Worm (Caenorhabditis elegans) whole organism, mixed stage, embryonic: ENCODE measurements around the gene ZK1010.10.

Experiments
- blmp-1 ChIP-seq: fragments of 150-350 bp; optimal IDR thresholded peaks from 2 replicates; lab custom pipeline; 2014; ENCODE audit warnings: missing biosample characterization, missing genetic modification characterization
- drap-1 ChIP-seq: fragments of 200-800 bp; sonication (Bioruptor generic); optimal IDR thresholded peaks from 3 replicates; lab custom pipeline; 2018; ENCODE audit warnings: mild to moderate bottlenecking, missing genetic modification characterization, missing compliant biosample characterization
- hlh-1 ChIP-seq: fragments of 150-350 bp; optimal IDR thresholded peaks from 2 replicates; lab custom pipeline; 2014; ENCODE audit warnings: missing biosample characterization, missing genetic modification reagents, missing genetic modification characterization
- lin-13 ChIP-seq: fragments of 150-350 bp; optimal IDR thresholded peaks from 2 replicates; lab custom pipeline; 2014; ENCODE audit warnings: missing biosample characterization, missing genetic modification characterization
- lsy-2 ChIP-seq: fragments of 150-350 bp; optimal IDR thresholded peaks from 2 replicates; lab custom pipeline; 2014; ENCODE audit warnings: missing biosample characterization, missing genetic modification characterization
- nhr-237 ChIP-seq: fragments of 150-350 bp; optimal IDR thresholded peaks from 2 replicates; lab custom pipeline; 2014; ENCODE audit warnings: missing biosample characterization, missing genetic modification characterization
- pha-4 ChIP-seq: fragments of 150-350 bp; optimal IDR thresholded peaks from 2 replicates; lab custom pipeline; 2018; ENCODE audit warnings: missing biosample characterization, missing genetic modification reagents, missing genetic modification characterization
- snpc-4 ChIP-seq: fragments of 150-350 bp; optimal IDR thresholded peaks from 2 replicates; lab custom pipeline; 2014; ENCODE audit warnings: missing biosample characterization, missing genetic modification characterization
- tbx-8 ChIP-seq: fragments of 200-800 bp; sonication (Bioruptor generic); optimal IDR thresholded peaks from 2 replicates; lab custom pipeline; 2018; ENCODE audit warnings: mild to moderate bottlenecking, missing genetic modification characterization, moderate library complexity, missing compliant biosample characterization
- unc-62 ChIP-seq: fragments of 150-350 bp; optimal IDR thresholded peaks from 2 replicates; lab custom pipeline; 2014; ENCODE audit warnings: missing biosample characterization, missing genetic modification reagents, missing genetic modification characterization
- ztf-11 ChIP-seq: fragments of 150-350 bp; optimal IDR thresholded peaks from 2 replicates; lab custom pipeline; 2014; ENCODE audit warnings: missing biosample characterization, missing genetic modification characterization

ce11 chrIII:13039739-13040138 is 37.6 kb downstream of the ZK1010.10 start, which contains the start of gene F54F12.2:
- TF ChIP-seq lsy-2 (tag; lab: Kevin White, UChicago) (no peak), snpc-4 (tag; lab: Kevin White, UChicago) (no peak), nhr-237 (tag; lab: Kevin White, UChicago) (no peak), pha-4 (no peak), ztf-11 (tag; lab: Kevin White, UChicago) (no peak), lin-13 (tag; lab: Kevin White, UChicago) (no peak), tbx-8 (no peak), hlh-1 (tag; lab: Kevin White, UChicago) (no peak), unc-62 (GFP tag; lab: Kevin White, UChicago) (no peak), drap-1 (no peak), blmp-1 (no peak)
